Fruit fly (Drosophila melanogaster) whole organism: ENCODE data around the gene CG46435.

Source experiments
- CG8478 ChIP-seq: fragments of >200 bp; optimal IDR thresholded peaks from 2 replicates; lab custom pipeline; 2018; ENCODE audit warnings: inconsistent platforms
- Dll ChIP-seq: fragments of >200 bp; optimal IDR thresholded peaks from 2 replicates; lab custom pipeline; 2017
- EcR ChIP-seq, 2 experiments: fragments of >200 bp; optimal IDR thresholded peaks; 2 replicates each; lab custom pipeline; 2017; ENCODE audit warnings: missing biosample characterization in 2 of 2, missing genetic modification characterization in 2 of 2, missing genetic modification reagents in 2 of 2
- pan ChIP-seq: fragments of >200 bp; optimal IDR thresholded peaks from 2 replicates; lab custom pipeline; 2017
- psq ChIP-seq: fragments of >200 bp; optimal IDR thresholded peaks from 2 replicates; lab custom pipeline; 2017
- usp ChIP-seq: fragments of >200 bp; optimal IDR thresholded peaks from 2 replicates; lab custom pipeline; 2017; ENCODE audit warnings: missing biosample characterization, missing genetic modification characterization, mixed read lengths

Gene CG46435

dm6 chr3L:19544810-19545209 is at the start of gene CG46435, which contains the start of gene Rcd7:
CG46435 (plus strand) TSS chr3L:19545110.
Rcd7 (plus strand) TSS chr3L:19545110.
- TF ChIP-seq Dll (lab: Kevin White, UChicago) (no peak), CG8478 (lab: Kevin White, UChicago) (no peak), psq (lab: Kevin White, UChicago) (no peak), EcR (GFP tag; optimal IDR thresholded peaks at IDR 0.05; lab: Kevin White, UChicago) (no peak), usp (GFP tag; lab: Kevin White, UChicago) (no peak), pan (lab: Kevin White, UChicago) (no peak)

DNA sequence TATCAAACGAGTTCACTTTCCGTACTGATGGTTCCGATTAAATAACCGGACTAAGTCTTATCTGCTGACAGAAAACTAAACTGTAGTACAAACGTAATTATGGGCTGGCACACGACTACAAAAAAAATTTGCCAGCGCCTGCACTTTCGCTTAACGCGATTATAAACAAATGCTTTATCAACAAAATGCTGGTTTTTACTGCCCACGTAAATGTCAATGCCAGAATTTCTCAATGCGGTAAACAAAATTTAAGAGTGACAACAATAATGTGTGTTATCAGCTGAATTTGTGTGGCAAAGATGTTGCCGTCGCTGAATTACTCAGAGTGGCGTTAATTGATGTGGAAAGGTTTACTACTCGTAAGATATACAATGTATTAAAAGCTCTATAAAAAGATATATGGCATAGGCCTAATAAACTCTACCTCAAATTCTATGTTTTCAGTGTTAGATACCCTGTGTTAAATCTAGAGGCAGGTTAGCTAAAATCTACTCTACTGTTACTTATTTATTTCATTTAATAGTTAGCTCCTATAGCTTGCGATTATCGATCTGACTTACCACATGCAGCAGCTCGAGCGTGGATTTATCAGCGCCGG is 48.8 kb upstream of the CG46435 start:
- TF ChIP-seq usp (GFP tag; lab: Kevin White, UChicago), result no peak
- no peak for TF ChIP-seq pan (lab: Kevin White, UChicago)
- no peak for TF ChIP-seq Dll (lab: Kevin White, UChicago)
- TF ChIP-seq psq (lab: Kevin White, UChicago), result no peak
- TF ChIP-seq EcR (GFP tag; optimal IDR thresholded peaks at IDR 0.05; lab: Kevin White, UChicago), result no peak
- TF ChIP-seq CG8478 (lab: Kevin White, UChicago), result no peak

- TF ChIP-seq usp (GFP tag; lab: Kevin White, UChicago) (no peak), CG8478 (lab: Kevin White, UChicago) (no peak), Dll (lab: Kevin White, UChicago) (no peak), pan (lab: Kevin White, UChicago) (no peak), psq (lab: Kevin White, UChicago) (no peak), EcR (GFP tag; optimal IDR thresholded peaks at IDR 0.05; lab: Kevin White, UChicago) (no peak)
These were observed 48.3 kb upstream of the CG46435 start for dm6 chr3L:19496600-19496999.

dm6 chr3L:19497135-19497534 is 47.8 kb upstream of the CG46435 start:
- no peak for TF ChIP-seq EcR (GFP tag; optimal IDR thresholded peaks at IDR 0.05; lab: Kevin White, UChicago)
- TF ChIP-seq CG8478 (lab: Kevin White, UChicago), result no peak

dm6 chr3L:19497623-19498022 is 47.3 kb upstream of the CG46435 start, which contains the start of gene CG9449:
CG9449 (minus strand) TSS chr3L:19497723.
- no peak for TF ChIP-seq pan (lab: Kevin White, UChicago)

DNA sequence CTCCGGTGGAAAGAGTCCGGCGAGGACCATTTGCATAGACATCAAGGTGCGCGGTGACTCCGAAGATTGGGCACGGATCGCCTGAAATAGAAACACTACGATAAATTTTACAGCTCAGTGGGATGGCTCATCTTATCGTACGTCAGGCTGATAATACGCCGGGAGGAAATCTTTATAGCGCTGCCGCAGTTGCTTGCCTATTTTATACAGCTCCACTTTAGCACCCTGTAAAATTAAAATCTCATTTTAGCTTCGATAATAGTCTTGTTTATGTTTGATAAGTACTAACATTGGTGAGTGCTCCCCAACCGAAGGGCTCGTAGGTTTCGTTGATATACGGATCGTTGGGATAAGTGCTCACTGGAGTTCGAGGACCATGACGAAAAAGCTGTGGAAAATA is 45.6 kb upstream of the CG46435 start:
- TF ChIP-seq Dll (lab: Kevin White, UChicago), result no peak
- TF ChIP-seq EcR (GFP tag; optimal IDR thresholded peaks at IDR 0.05; lab: Kevin White, UChicago), result no peak
- no peak for TF ChIP-seq psq (lab: Kevin White, UChicago)
- TF ChIP-seq pan (lab: Kevin White, UChicago), result no peak
- TF ChIP-seq CG8478 (lab: Kevin White, UChicago), result no peak
- no peak for TF ChIP-seq usp (GFP tag; lab: Kevin White, UChicago)

dm6 chr3L:19500698-19501097 is 44.2 kb upstream of the CG46435 start, which contains the start of gene CG9451:
CG9451 (minus strand) TSS chr3L:19500798.
- no peak for TF ChIP-seq pan (lab: Kevin White, UChicago)
- no peak for TF ChIP-seq psq (lab: Kevin White, UChicago)
- no peak for TF ChIP-seq Dll (lab: Kevin White, UChicago)
- TF ChIP-seq EcR (GFP tag; optimal IDR thresholded peaks at IDR 0.05; lab: Kevin White, UChicago), result no peak
- no peak for TF ChIP-seq CG8478 (lab: Kevin White, UChicago)
- no peak for TF ChIP-seq usp (GFP tag; lab: Kevin White, UChicago)

DNA sequence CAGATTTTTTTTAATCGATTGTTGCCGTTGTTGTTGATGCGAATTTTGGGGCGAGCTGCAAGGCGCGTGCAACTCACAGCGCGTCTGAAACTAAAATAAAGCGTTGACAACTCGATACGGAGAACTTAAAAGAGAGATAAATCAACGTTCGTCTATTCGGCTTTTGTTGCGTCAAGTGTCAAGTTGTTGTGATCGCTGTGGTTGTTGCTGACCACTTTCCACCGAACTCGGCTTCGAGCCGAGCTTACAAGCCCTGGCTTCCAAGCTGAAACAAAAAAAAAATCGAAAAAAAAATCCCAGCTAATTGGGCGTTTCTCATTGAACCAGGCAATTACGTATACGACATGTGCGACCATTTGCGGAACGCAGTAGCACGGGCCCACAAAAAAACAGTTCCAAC is 41.1 kb upstream of the CG46435 start, which contains the start of gene CG9452:
Gene CG9452 (minus strand): TSS at position 101 of the 400 bp plus-strand sequence.
- no peak for TF ChIP-seq pan (lab: Kevin White, UChicago)
- no peak for TF ChIP-seq Dll (lab: Kevin White, UChicago)
- no peak for TF ChIP-seq usp (GFP tag; lab: Kevin White, UChicago)
- TF ChIP-seq psq (lab: Kevin White, UChicago), result no peak
- no peak for TF ChIP-seq CG8478 (lab: Kevin White, UChicago)
- TF ChIP-seq EcR (GFP tag; optimal IDR thresholded peaks at IDR 0.05; lab: Kevin White, UChicago), result no peak

DNA sequence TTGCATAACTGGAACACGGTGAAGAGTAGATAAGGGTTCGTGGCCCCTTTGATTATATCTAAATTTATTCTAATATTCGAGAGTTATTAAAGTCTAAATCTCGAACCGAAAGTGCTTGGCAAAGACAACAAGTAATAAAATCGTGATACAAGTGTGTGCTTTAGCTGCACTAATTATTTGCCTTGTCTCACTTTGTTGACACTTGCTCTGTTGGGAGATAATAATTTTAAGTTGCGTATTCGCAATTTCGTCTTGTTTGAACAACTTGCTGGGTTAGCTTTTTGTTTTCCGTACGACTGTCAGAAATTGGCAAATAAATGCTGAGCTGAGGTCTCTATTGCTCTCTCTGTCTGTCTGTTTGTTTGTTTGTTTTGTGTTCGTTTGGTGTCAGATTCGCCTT is 40.2 kb upstream of the CG46435 start:
- no peak for TF ChIP-seq EcR (GFP tag; optimal IDR thresholded peaks at IDR 0.05; lab: Kevin White, UChicago)
- no peak for TF ChIP-seq usp (GFP tag; lab: Kevin White, UChicago)
- TF ChIP-seq CG8478 (lab: Kevin White, UChicago), result no peak
- no peak for TF ChIP-seq psq (lab: Kevin White, UChicago)
- TF ChIP-seq Dll (lab: Kevin White, UChicago), result no peak
- no peak for TF ChIP-seq pan (lab: Kevin White, UChicago)

DNA sequence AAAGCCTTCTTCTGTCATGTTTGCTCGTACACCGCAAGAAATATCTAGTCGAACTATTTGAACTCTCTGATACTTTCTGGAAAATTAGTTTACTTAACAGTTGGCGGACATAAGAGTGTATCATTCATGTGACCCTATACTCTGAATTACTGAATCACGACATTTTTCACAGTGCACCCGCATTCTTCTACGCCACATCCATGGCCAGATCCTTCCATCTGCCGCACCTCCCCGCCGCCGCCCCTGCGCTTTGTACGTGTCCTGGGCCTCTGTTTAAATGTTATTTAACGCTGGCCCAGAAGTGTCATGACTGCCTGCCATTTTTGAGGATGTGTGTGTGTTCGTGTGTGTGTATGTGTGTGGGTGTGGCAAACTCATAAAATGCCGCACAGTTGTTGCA is 32.2 kb upstream of the CG46435 start:
- TF ChIP-seq usp (GFP tag; lab: Kevin White, UChicago), result no peak
- TF ChIP-seq psq (lab: Kevin White, UChicago), result no peak
- TF ChIP-seq Dll (lab: Kevin White, UChicago), result no peak
- no peak for TF ChIP-seq CG8478 (lab: Kevin White, UChicago)
- no peak for TF ChIP-seq EcR (GFP tag; optimal IDR thresholded peaks at IDR 0.05; lab: Kevin White, UChicago)
- TF ChIP-seq pan (lab: Kevin White, UChicago), result no peak

DNA sequence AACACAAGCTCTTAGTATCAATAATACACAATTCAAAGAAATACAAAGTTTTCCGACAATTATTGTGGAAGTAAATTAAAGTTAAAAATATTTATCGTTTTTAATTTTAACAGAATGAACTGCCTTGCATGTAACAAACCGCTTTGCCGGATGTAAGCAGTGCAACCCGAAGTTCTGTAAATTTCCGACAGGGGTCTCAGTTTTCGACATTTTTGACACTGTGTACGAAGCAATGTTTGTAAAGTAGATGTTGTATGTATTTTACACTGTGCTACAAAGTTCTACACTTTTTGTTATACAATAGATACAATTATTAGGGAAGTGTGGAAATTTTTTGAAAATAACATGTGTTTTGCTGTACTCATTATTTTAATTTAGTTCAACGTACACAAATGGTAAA is 28.4 kb upstream of the CG46435 start:
- no peak for TF ChIP-seq Dll (lab: Kevin White, UChicago)
- TF ChIP-seq pan (lab: Kevin White, UChicago), result no peak
- TF ChIP-seq usp (GFP tag; lab: Kevin White, UChicago), result no peak
- TF ChIP-seq EcR (GFP tag; optimal IDR thresholded peaks at IDR 0.05; lab: Kevin White, UChicago), result no peak
- no peak for TF ChIP-seq CG8478 (lab: Kevin White, UChicago)
- TF ChIP-seq psq (lab: Kevin White, UChicago), result no peak

DNA sequence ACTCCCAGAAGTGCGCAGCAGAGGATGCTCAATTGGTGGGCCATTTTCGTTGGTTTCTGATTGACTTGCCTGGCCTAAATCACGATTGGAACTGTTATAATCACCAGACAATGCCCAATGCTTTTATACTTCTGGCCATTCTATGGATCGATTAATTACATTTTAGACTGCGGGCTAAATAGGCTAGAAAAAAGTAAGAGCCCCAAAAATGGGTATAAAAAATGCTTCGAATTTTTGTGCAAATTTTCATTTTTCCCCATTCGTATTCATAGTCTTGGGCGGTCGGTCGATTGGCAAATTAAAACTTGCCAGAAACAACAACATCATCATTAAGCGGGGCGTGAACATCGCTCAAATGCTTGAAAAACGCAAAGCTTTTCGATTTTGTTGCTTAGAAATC is 26.7 kb upstream of the CG46435 start, which contains the start of gene Cpr76Ba:
Gene Cpr76Ba (minus strand): TSS at position 101 of the 400 bp plus-strand sequence.
- TF ChIP-seq psq (lab: Kevin White, UChicago), result no peak
- TF ChIP-seq Dll (lab: Kevin White, UChicago), result no peak
- TF ChIP-seq EcR (GFP tag; optimal IDR thresholded peaks at IDR 0.05; lab: Kevin White, UChicago), result no peak
- TF ChIP-seq pan (lab: Kevin White, UChicago), result no peak
- no peak for TF ChIP-seq CG8478 (lab: Kevin White, UChicago)
